Worm (Caenorhabditis elegans) whole organism, L1 larva: Measurements from ENCODE around the gene nmur-1.
A peak's percentile ranks its signal among the peaks of the same experiment; 100 is the strongest.

Experiments used
- C04F5.9 ChIP-seq: sonication (generic microtip); optimal IDR thresholded peaks from 2 replicates; lab custom pipeline; 2016; ENCODE audit warnings: missing genetic modification characterization, missing compliant biosample characterization
- C16A3.4 ChIP-seq: fragments of 150-350 bp; optimal IDR thresholded peaks from 2 replicates; lab custom pipeline; 2014; ENCODE audit warnings: missing biosample characterization, missing genetic modification characterization
- aha-1 ChIP-seq: fragments of 150-350 bp; optimal IDR thresholded peaks from 2 replicates; lab custom pipeline; 2014; ENCODE audit warnings: missing biosample characterization, missing genetic modification characterization
- blmp-1 ChIP-seq: fragments of 150-350 bp; optimal IDR thresholded peaks from 2 replicates; lab custom pipeline; 2014; ENCODE audit warnings: missing biosample characterization, missing genetic modification characterization
- ceh-8 ChIP-seq: fragments of 200-800 bp; sonication (Bioruptor generic); optimal IDR thresholded peaks from 2 replicates; lab custom pipeline; 2018; ENCODE audit warnings: mild to moderate bottlenecking, missing genetic modification characterization, moderate library complexity, missing compliant biosample characterization
- ceh-82 ChIP-seq, 3 experiments: fragments of 150-350 bp in 1 of 3; sonication (generic microtip) in 2 of 3; optimal IDR thresholded peaks; 2 replicates each; lab custom pipeline; 2014 to 2017; ENCODE audit warnings: missing biosample characterization in 3 of 3, missing genetic modification characterization in 3 of 3
- ceh-88 ChIP-seq: fragments of 200-800 bp; sonication (Bioruptor generic); IDR thresholded peaks from 2 replicates; pipeline ENCODE4 v1.3.6; 2022; ENCODE audit warnings: missing genetic modification characterization, missing compliant biosample characterization
- ceh-90 ChIP-seq: sonication (generic microtip); optimal IDR thresholded peaks from 2 replicates; lab custom pipeline; 2016; ENCODE audit warnings: missing genetic modification characterization, missing compliant biosample characterization
- ces-1 ChIP-seq: fragments of 150-350 bp; optimal IDR thresholded peaks from 2 replicates; lab custom pipeline; 2014; ENCODE audit warnings: missing biosample characterization, missing genetic modification reagents, missing genetic modification characterization
- dpl-1 ChIP-seq, 3 experiments: fragments of 150-350 bp in 2 of 3; sonication (generic microtip) in 1 of 3; optimal IDR thresholded peaks; 2 replicates each; lab custom pipeline; 2014 to 2017; ENCODE audit warnings: missing biosample characterization in 3 of 3, missing genetic modification characterization in 3 of 3, missing genetic modification reagents in 3 of 3
- dsc-1 ChIP-seq: sonication (generic microtip); optimal IDR thresholded peaks from 2 replicates; lab custom pipeline; 2016; ENCODE audit warnings: mild to moderate bottlenecking, missing genetic modification characterization, missing compliant biosample characterization
- efl-1 ChIP-seq, 4 experiments: fragments of 150-350 bp; optimal IDR thresholded peaks in 3 of 4; peaks in 1 of 4; 1 replicate in 1 of 4; 2 replicates in 3 of 4; lab custom pipeline; 2014; ENCODE audit warnings: missing biosample characterization in 2 of 4, missing genetic modification characterization in 2 of 4, missing genetic modification reagents in 2 of 4
- elt-2 ChIP-seq: sonication (generic microtip); optimal IDR thresholded peaks from 2 replicates; lab custom pipeline; 2016; ENCODE audit warnings: missing genetic modification characterization, mild to moderate bottlenecking, inconsistent platforms, missing compliant biosample characterization, missing genetic modification reagents
- fkh-8 ChIP-seq: sonication (generic microtip); optimal IDR thresholded peaks from 2 replicates; lab custom pipeline; 2016; ENCODE audit warnings: mild to moderate bottlenecking, missing genetic modification characterization, missing compliant biosample characterization
- hlh-17 ChIP-seq: fragments of 200-800 bp; sonication (Bioruptor generic); optimal IDR thresholded peaks from 2 replicates; lab custom pipeline; 2018; ENCODE audit warnings: missing genetic modification characterization, mild to moderate bottlenecking, missing compliant biosample characterization, moderate library complexity, borderline replicate concordance
- isw-1 ChIP-seq: fragments of 200-800 bp; sonication (Bioruptor generic); IDR thresholded peaks from 2 replicates; pipeline ENCODE4 v1.3.6; 2022; ENCODE audit warnings: missing genetic modification characterization, missing compliant biosample characterization
- lin-39 ChIP-seq: fragments of 150-350 bp; optimal IDR thresholded peaks from 2 replicates; lab custom pipeline; 2014; ENCODE audit warnings: missing biosample characterization, missing genetic modification reagents, missing genetic modification characterization
- lir-3 ChIP-seq: sonication (generic microtip); optimal IDR thresholded peaks from 2 replicates; lab custom pipeline; 2016; ENCODE audit warnings: mild to moderate bottlenecking, missing genetic modification characterization, moderate library complexity, missing compliant biosample characterization; ENCODE audit not compliant: poor library complexity
- lsy-2 ChIP-seq, 2 experiments: fragments of 150-350 bp; optimal IDR thresholded peaks; 2 replicates each; lab custom pipeline; 2014; ENCODE audit warnings: missing biosample characterization in 2 of 2, missing genetic modification characterization in 2 of 2
- mdl-1 ChIP-seq, 2 experiments: fragments of 150-350 bp; optimal IDR thresholded peaks; 2 replicates each; lab custom pipeline; 2014 to 2017; ENCODE audit warnings: missing biosample characterization in 2 of 2, missing genetic modification characterization in 2 of 2, inconsistent platforms in 1 of 2
- mep-1 ChIP-seq: fragments of 150-350 bp; optimal IDR thresholded peaks from 2 replicates; lab custom pipeline; 2014; ENCODE audit warnings: missing biosample characterization, missing genetic modification characterization
- nhr-47 ChIP-seq: sonication (generic microtip); optimal IDR thresholded peaks from 2 replicates; lab custom pipeline; 2016; ENCODE audit warnings: mild to moderate bottlenecking, missing genetic modification characterization, moderate library complexity, missing compliant biosample characterization
- nhr-71 ChIP-seq: sonication (generic microtip); optimal IDR thresholded peaks from 2 replicates; lab custom pipeline; 2016; ENCODE audit warnings: mild to moderate bottlenecking, missing genetic modification characterization, moderate library complexity, missing compliant biosample characterization
- nhr-76 ChIP-seq: sonication (generic microtip); optimal IDR thresholded peaks from 2 replicates; lab custom pipeline; 2017; ENCODE audit warnings: missing biosample characterization, missing genetic modification characterization
- nhr-85 ChIP-seq: sonication (generic microtip); peaks from one replicate; lab custom pipeline; 2016; ENCODE audit warnings: missing genetic modification characterization, inconsistent platforms, missing compliant biosample characterization
- nhr-90 ChIP-seq: sonication (generic microtip); optimal IDR thresholded peaks from 2 replicates; lab custom pipeline; 2016; ENCODE audit warnings: mild to moderate bottlenecking, missing genetic modification characterization, missing compliant biosample characterization; ENCODE audit not compliant: poor library complexity
- pax-3 ChIP-seq: fragments of 200-800 bp; sonication (Bioruptor generic); optimal IDR thresholded peaks from 2 replicates; lab custom pipeline; 2018; ENCODE audit warnings: mild to moderate bottlenecking, missing genetic modification characterization, moderate library complexity, missing compliant biosample characterization
- pqm-1 ChIP-seq: sonication (generic microtip); optimal IDR thresholded peaks from 3 replicates; lab custom pipeline; 2017; ENCODE audit warnings: missing biosample characterization, missing genetic modification characterization
- rnt-1 ChIP-seq: sonication (generic microtip); optimal IDR thresholded peaks from 2 replicates; lab custom pipeline; 2016; ENCODE audit warnings: mild to moderate bottlenecking, missing genetic modification characterization, moderate library complexity, missing compliant biosample characterization
- skn-1 ChIP-seq: fragments of 150-350 bp; optimal IDR thresholded peaks from 2 replicates; lab custom pipeline; 2014; ENCODE audit warnings: missing biosample characterization, missing genetic modification characterization
- snu-23 ChIP-seq: sonication (generic microtip); optimal IDR thresholded peaks from 2 replicates; lab custom pipeline; 2016; ENCODE audit warnings: missing genetic modification characterization, missing compliant biosample characterization
- sox-4 ChIP-seq: sonication (generic microtip); optimal IDR thresholded peaks from 2 replicates; lab custom pipeline; 2016; ENCODE audit warnings: missing genetic modification characterization, missing compliant biosample characterization
- sptf-1 ChIP-seq: fragments of 150-350 bp; optimal IDR thresholded peaks from 2 replicates; lab custom pipeline; 2014; ENCODE audit warnings: missing biosample characterization, missing genetic modification characterization
- tlp-1 ChIP-seq: fragments of 150-350 bp; optimal IDR thresholded peaks from 2 replicates; lab custom pipeline; 2014; ENCODE audit warnings: missing biosample characterization, missing genetic modification characterization
- unc-130 ChIP-seq: fragments of 150-350 bp; optimal IDR thresholded peaks from 2 replicates; lab custom pipeline; 2017; ENCODE audit warnings: missing biosample characterization, missing genetic modification characterization, inconsistent platforms
- unc-30 ChIP-seq: sonication (generic microtip); optimal IDR thresholded peaks from 2 replicates; lab custom pipeline; 2017; ENCODE audit warnings: missing biosample characterization, missing genetic modification characterization
- vab-15 ChIP-seq: sonication (generic microtip); optimal IDR thresholded peaks from 2 replicates; lab custom pipeline; 2017; ENCODE audit warnings: missing genotype, mild to moderate bottlenecking, missing genetic modification characterization, missing compliant biosample characterization
- zip-4 ChIP-seq: fragments of 200-800 bp; sonication (Bioruptor generic); optimal IDR thresholded peaks from 2 replicates; lab custom pipeline; 2018; ENCODE audit warnings: mild to moderate bottlenecking, missing genetic modification characterization, moderate library complexity, missing compliant biosample characterization

The nmur-1 gene

ce11 chrX:8963469-8963868 is 17.3 kb upstream of the nmur-1 start:
- TF ChIP-seq nhr-47, result peak; percentile 59
- no peak for TF ChIP-seq isw-1 (GFP tag; lab: Robert Waterston, UW)
- no peak for TF ChIP-seq ces-1 (GFP tag; lab: Kevin White, UChicago)
- peak; percentile 30 for TF ChIP-seq pax-3 (tag; lab: Kevin White, UChicago)
- no peak for TF ChIP-seq C04F5.9
- TF ChIP-seq lsy-2 (tag; optimal IDR thresholded peaks at IDR 0.05; lab: Kevin White, UChicago), result no peak
- no peak for TF ChIP-seq zip-4 (GFP tag; lab: Kevin White, UChicago)
- no peak for TF ChIP-seq pqm-1 (tag; lab: Kevin White, UChicago)
- no peak for TF ChIP-seq lin-39 (tag; lab: Kevin White, UChicago)
- TF ChIP-seq sox-4 (tag; lab: Kevin White, UChicago), result peak; percentile 61
- no peak for TF ChIP-seq blmp-1 (tag; lab: Kevin White, UChicago)
- no peak for TF ChIP-seq hlh-17 (GFP tag; lab: Kevin White, UChicago)
- TF ChIP-seq mep-1, result no peak
- no peak for TF ChIP-seq aha-1 (tag; lab: Kevin White, UChicago)
- TF ChIP-seq nhr-71, result peak; percentile 52
- no peak for TF ChIP-seq lir-3 (tag; lab: Kevin White, UChicago)
- TF ChIP-seq fkh-8 (tag; lab: Kevin White, UChicago), result peak; percentile 87
- peak; percentile 93 for TF ChIP-seq dsc-1 (tag; lab: Kevin White, UChicago)
- no peak for TF ChIP-seq ceh-8 (GFP tag; lab: Kevin White, UChicago)
- TF ChIP-seq, all 84 proteins: peak for 6

- TF ChIP-seq unc-130, result no peak
- no peak for TF ChIP-seq efl-1 (optimal IDR thresholded peaks at IDR 0.05; lab: Kevin White, UChicago)
- TF ChIP-seq efl-1 (GFP tag; optimal IDR thresholded peaks at IDR 0.05 in 1 of 2; lab: Kevin White, UChicago), result peak in 1 of 2 experiments; percentile 36
- no peak for TF ChIP-seq unc-30
- TF ChIP-seq skn-1 (tag; lab: Kevin White, UChicago), result no peak
- peak; percentile 13 for TF ChIP-seq snu-23
- TF ChIP-seq sptf-1 (tag; lab: Kevin White, UChicago), result no peak
- peak; percentile 60 for TF ChIP-seq pax-3 (tag; lab: Kevin White, UChicago)
- no peak for TF ChIP-seq ceh-82 (tag; optimal IDR thresholded peaks at IDR 0.05; lab: Kevin White, UChicago)
- peak; percentile 20 for TF ChIP-seq nhr-47
- peak; percentile 61 for TF ChIP-seq fkh-8 (tag; lab: Kevin White, UChicago)
- no peak for TF ChIP-seq aha-1 (tag; lab: Kevin White, UChicago)
- TF ChIP-seq tlp-1 (tag; lab: Kevin White, UChicago), result no peak
- peak; percentile 64 for TF ChIP-seq nhr-85 (tag; lab: Kevin White, UChicago)
- TF ChIP-seq rnt-1, result no peak
- TF ChIP-seq sox-4 (tag; lab: Kevin White, UChicago), result peak; percentile 86
- TF ChIP-seq nhr-76 (tag; lab: Kevin White, UChicago), result no peak
- no peak for TF ChIP-seq zip-4 (GFP tag; lab: Kevin White, UChicago)
- TF ChIP-seq C16A3.4 (tag; lab: Kevin White, UChicago), result no peak
- TF ChIP-seq ceh-88 (GFP tag; lab: Robert Waterston, UW), result no peak
- peak; percentile 8 for TF ChIP-seq mep-1
- TF ChIP-seq dpl-1 (GFP tag; optimal IDR thresholded peaks at IDR 0.05; lab: Kevin White, UChicago), result no peak
- no peak for TF ChIP-seq lir-3 (tag; lab: Kevin White, UChicago)
- TF ChIP-seq elt-2, result no peak
- no peak for TF ChIP-seq ceh-90
- no peak for TF ChIP-seq mdl-1 (tag; optimal IDR thresholded peaks at IDR 0.05; lab: Kevin White, UChicago)
- no peak for TF ChIP-seq isw-1 (GFP tag; lab: Robert Waterston, UW)
- TF ChIP-seq vab-15, result no peak
- peak; percentile 87 for TF ChIP-seq dsc-1 (tag; lab: Kevin White, UChicago)
- TF ChIP-seq nhr-90, result peak; percentile 20
- TF ChIP-seq nhr-71, result peak; percentile 28
- TF ChIP-seq, all 84 proteins: peak for 11
Measured at ce11 chrX:8969111-8970048, 11.4 kb upstream of the nmur-1 start.
